Fruit fly (Drosophila melanogaster) whole organism, embryonic: ENCODE results near the gene Hap40.
A peak's percentile ranks its signal among the peaks of the same experiment; 100 is the strongest.

ENCODE experiments used
- Abd-B ChIP-seq: fragments of 200-800 bp; sonication (Bioruptor generic); optimal IDR thresholded peaks from 2 replicates; lab custom pipeline; 2018; ENCODE audit warnings: missing biosample characterization, mild to moderate bottlenecking, missing genetic modification characterization, moderate library complexity
- Atf-2 ChIP-seq: fragments of 200-800 bp; sonication (Bioruptor generic); optimal IDR thresholded peaks from 2 replicates; lab custom pipeline; 2016; ENCODE audit warnings: missing biosample characterization, missing genetic modification characterization
- BEAF-32 ChIP-seq: fragments of 200-800 bp; sonication (Bioruptor generic); optimal IDR thresholded peaks from 3 replicates; lab custom pipeline; 2017; ENCODE audit warnings: missing biosample characterization, missing genetic modification characterization, mild to moderate bottlenecking, moderate library complexity, missing genetic modification reagents
- BtbVII ChIP-seq: fragments of 200-800 bp; sonication (Bioruptor generic); optimal IDR thresholded peaks from 3 replicates; lab custom pipeline; 2017; ENCODE audit warnings: missing biosample characterization, mild to moderate bottlenecking, missing genetic modification characterization
- C15 ChIP-seq: fragments of 200-800 bp; sonication (Bioruptor generic); IDR thresholded peaks from 3 replicates; pipeline ENCODE4 v1.3.6; 2022; ENCODE audit warnings: missing biosample characterization, missing genetic modification characterization
- CG13775 ChIP-seq: fragments of 200-800 bp; sonication (Bioruptor generic); optimal IDR thresholded peaks from 3 replicates; lab custom pipeline; 2017; ENCODE audit warnings: missing biosample characterization, mild to moderate bottlenecking, missing genetic modification characterization
- CG14050 ChIP-seq: fragments of 200-800 bp; sonication (Bioruptor generic); IDR thresholded peaks from 3 replicates; pipeline ENCODE4 v1.3.6; 2022; ENCODE audit warnings: missing biosample characterization, missing genetic modification characterization
- CG15073 ChIP-seq: fragments of 200-800 bp; sonication (Bioruptor generic); optimal IDR thresholded peaks from 2 replicates; lab custom pipeline; 2016; ENCODE audit warnings: missing biosample characterization, missing genetic modification characterization
- CG15601 ChIP-seq: fragments of 200-800 bp; sonication (Bioruptor generic); optimal IDR thresholded peaks from 3 replicates; lab custom pipeline; 2019; ENCODE audit warnings: missing biosample characterization, mild to moderate bottlenecking, missing genetic modification characterization, moderate library complexity
- CG17361 ChIP-seq: fragments of 200-800 bp; sonication (Bioruptor generic); IDR thresholded peaks from 3 replicates; pipeline ENCODE4 v1.3.6; 2022; ENCODE audit warnings: missing biosample characterization, missing genetic modification characterization
- CG18011 ChIP-seq: fragments of 200-800 bp; sonication (Bioruptor generic); optimal IDR thresholded peaks from 2 replicates; lab custom pipeline; 2017; ENCODE audit warnings: missing biosample characterization, missing genetic modification characterization, mild to moderate bottlenecking, moderate library complexity, missing genotype
- CG2116 ChIP-seq: fragments of 200-800 bp; sonication (Bioruptor generic); optimal IDR thresholded peaks from 3 replicates; lab custom pipeline; 2018; ENCODE audit warnings: missing biosample characterization, mild to moderate bottlenecking, missing genetic modification characterization
- CG2120 ChIP-seq: fragments of 200-800 bp; sonication (Bioruptor generic); optimal IDR thresholded peaks from 3 replicates; lab custom pipeline; 2016; ENCODE audit warnings: missing biosample characterization, missing genetic modification characterization
- CG30020 ChIP-seq: fragments of 200-800 bp; optimal IDR thresholded peaks from 2 replicates; lab custom pipeline; 2019; ENCODE audit warnings: missing biosample characterization, mild to moderate bottlenecking, missing genetic modification characterization, moderate library complexity
- CG3065 ChIP-seq: fragments of 200-800 bp; sonication (Bioruptor generic); optimal IDR thresholded peaks from 2 replicates; lab custom pipeline; 2016; ENCODE audit warnings: missing biosample characterization, missing genetic modification characterization
- CG31224 ChIP-seq: fragments of 200-800 bp; sonication (Bioruptor generic); IDR thresholded peaks from 2 replicates; pipeline ENCODE4 v1.3.6; 2022; ENCODE audit warnings: missing biosample characterization, missing genetic modification characterization
- CG31388 ChIP-seq: fragments of 200-800 bp; sonication (Bioruptor generic); optimal IDR thresholded peaks from 2 replicates; lab custom pipeline; 2016; ENCODE audit warnings: missing biosample characterization, missing genetic modification characterization
- CG31441 ChIP-seq: fragments of 200-800 bp; sonication (Bioruptor generic); IDR thresholded peaks from 2 replicates; pipeline ENCODE4 v1.3.6; 2022; ENCODE audit warnings: missing biosample characterization, missing genetic modification characterization
- CG3281 ChIP-seq: fragments of 200-800 bp; sonication (Bioruptor generic); optimal IDR thresholded peaks from 3 replicates; lab custom pipeline; 2017; ENCODE audit warnings: missing biosample characterization, mild to moderate bottlenecking, missing genetic modification characterization
- CG3995 ChIP-seq: fragments of 200-800 bp; sonication (Bioruptor generic); optimal IDR thresholded peaks from 3 replicates; lab custom pipeline; 2016; ENCODE audit warnings: missing biosample characterization, missing genetic modification characterization
- CG42726 ChIP-seq: fragments of 200-800 bp; sonication (Bioruptor generic); IDR thresholded peaks from 2 replicates; pipeline ENCODE4 v1.3.6; 2022; ENCODE audit warnings: missing biosample characterization, missing genetic modification characterization; ENCODE audit not compliant: partially characterized antibody
- CG4404 ChIP-seq: fragments of 200-800 bp; sonication (Bioruptor generic); IDR thresholded peaks from 2 replicates; pipeline ENCODE4 v1.3.6; 2022; ENCODE audit warnings: missing biosample characterization, missing genetic modification characterization
- CG6791 ChIP-seq: fragments of 200-800 bp; sonication (Bioruptor generic); IDR thresholded peaks from 3 replicates; pipeline ENCODE4 v1.3.6; 2022; ENCODE audit warnings: missing biosample characterization, missing genetic modification characterization; ENCODE audit not compliant: partially characterized antibody
- CG7987 ChIP-seq: fragments of 200-800 bp; sonication (Bioruptor generic); optimal IDR thresholded peaks from 2 replicates; lab custom pipeline; 2018; ENCODE audit warnings: missing biosample characterization, mild to moderate bottlenecking, missing genetic modification characterization, moderate library complexity
- CG9609 ChIP-seq: fragments of 200-800 bp; sonication (Bioruptor generic); optimal IDR thresholded peaks from 3 replicates; lab custom pipeline; 2016; ENCODE audit warnings: missing biosample characterization, missing genetic modification characterization
- CG9797 ChIP-seq: fragments of 200-800 bp; sonication (Bioruptor generic); optimal IDR thresholded peaks from 3 replicates; lab custom pipeline; 2018; ENCODE audit warnings: missing biosample characterization, mild to moderate bottlenecking, missing genetic modification characterization
- Dfd ChIP-seq, 2 experiments: fragments of >200 bp; optimal IDR thresholded peaks; 2 replicates each; lab custom pipeline; 2017; ENCODE audit warnings: missing biosample characterization in 2 of 2, missing genetic modification characterization in 2 of 2
- Dll ChIP-seq: fragments of 200-800 bp; sonication (Bioruptor generic); IDR thresholded peaks from 4 replicates; pipeline ENCODE4 v1.3.6; 2022; ENCODE audit warnings: missing biosample characterization, missing genetic modification characterization; ENCODE audit not compliant: partially characterized antibody
- Dref ChIP-seq: fragments of 200-800 bp; sonication (Bioruptor generic); IDR thresholded peaks from 2 replicates; pipeline ENCODE4 v1.3.6; 2022; ENCODE audit warnings: missing biosample characterization, missing genetic modification characterization
- E2f2 ChIP-seq: fragments of 200-800 bp; sonication (Bioruptor generic); IDR thresholded peaks from 2 replicates; pipeline ENCODE4 v1.3.6; 2022; ENCODE audit warnings: missing biosample characterization, missing genetic modification characterization
- Hr3 ChIP-seq: fragments of 200-800 bp; sonication (Bioruptor generic); optimal IDR thresholded peaks from 3 replicates; lab custom pipeline; 2016; ENCODE audit warnings: missing biosample characterization, missing genetic modification characterization
- Mad ChIP-seq: fragments of 200-800 bp; sonication (Bioruptor generic); optimal IDR thresholded peaks from 2 replicates; lab custom pipeline; 2016; ENCODE audit warnings: missing biosample characterization, missing genetic modification characterization
- Max ChIP-seq: fragments of 200-800 bp; sonication (Bioruptor generic); optimal IDR thresholded peaks from 2 replicates; lab custom pipeline; 2016; ENCODE audit warnings: missing biosample characterization, mild to moderate bottlenecking, missing genetic modification characterization
- Opbp ChIP-seq: fragments of 200-800 bp; sonication (Bioruptor generic); IDR thresholded peaks from 3 replicates; pipeline ENCODE4 v1.3.6; 2022; ENCODE audit warnings: missing biosample characterization, missing genetic modification characterization; ENCODE audit not compliant: partially characterized antibody
- Pdp1 ChIP-seq, 2 experiments: fragments of 200-800 bp; sonication (Bioruptor generic); optimal IDR thresholded peaks; 3 replicates each; lab custom pipeline; 2016; ENCODE audit warnings: missing biosample characterization in 2 of 2, missing genetic modification characterization in 2 of 2, mild to moderate bottlenecking in 1 of 2, moderate library complexity in 1 of 2
- Sin3A ChIP-seq: fragments of >200 bp; optimal IDR thresholded peaks from 2 replicates; lab custom pipeline; 2018
- YL-1 ChIP-seq: fragments of 200-800 bp; sonication (Bioruptor generic); optimal IDR thresholded peaks from 3 replicates; lab custom pipeline; 2017; ENCODE audit warnings: missing biosample characterization, mild to moderate bottlenecking, missing genetic modification characterization
- cas ChIP-seq: fragments of 200-800 bp; sonication (Bioruptor generic); IDR thresholded peaks from 2 replicates; pipeline ENCODE4 v1.3.6; 2022; ENCODE audit warnings: missing biosample characterization, missing genetic modification characterization
- cwo ChIP-seq: fragments of 200-800 bp; sonication (Bioruptor generic); optimal IDR thresholded peaks from 3 replicates; lab custom pipeline; 2017; ENCODE audit warnings: missing biosample characterization, missing genetic modification characterization, mild to moderate bottlenecking, moderate library complexity, missing genetic modification reagents
- grau ChIP-seq: fragments of 200-800 bp; optimal IDR thresholded peaks from 3 replicates; lab custom pipeline; 2019; ENCODE audit warnings: missing biosample characterization, mild to moderate bottlenecking, missing genetic modification characterization, moderate library complexity
- gsb-n ChIP-seq: fragments of 200-800 bp; sonication (Bioruptor generic); optimal IDR thresholded peaks from 3 replicates; lab custom pipeline; 2018; ENCODE audit warnings: missing biosample characterization, mild to moderate bottlenecking, missing genetic modification characterization
- ham ChIP-seq: fragments of 200-800 bp; sonication (Bioruptor generic); IDR thresholded peaks from 2 replicates; pipeline ENCODE4 v1.3.6; 2022; ENCODE audit warnings: missing biosample characterization, missing genetic modification characterization
- hkb ChIP-seq, 2 experiments: fragments of 200-800 bp in 1 of 2; fragments of >200 bp in 1 of 2; sonication (Bioruptor generic) in 1 of 2; IDR thresholded peaks in 1 of 2; optimal IDR thresholded peaks in 1 of 2; 2 replicates each; pipeline versions ENCODE4 v1.3.6 to Lab custom; 2017 to 2022; ENCODE audit warnings: missing biosample characterization in 1 of 2, missing genetic modification characterization in 1 of 2
- mam ChIP-seq: fragments of 200-800 bp; sonication (Bioruptor generic); optimal IDR thresholded peaks from 3 replicates; lab custom pipeline; 2016; ENCODE audit warnings: missing biosample characterization, missing genetic modification characterization
- nerfin-2 ChIP-seq: fragments of 200-800 bp; sonication (Bioruptor generic); IDR thresholded peaks from 2 replicates; pipeline ENCODE4 v1.3.6; 2022; ENCODE audit warnings: missing biosample characterization, missing genetic modification characterization; ENCODE audit not compliant: partially characterized antibody
- row ChIP-seq: fragments of 200-800 bp; sonication (Bioruptor generic); IDR thresholded peaks from 3 replicates; pipeline ENCODE4 v1.3.6; 2022; ENCODE audit warnings: missing biosample characterization, missing genetic modification characterization
- shn ChIP-seq: fragments of 200-800 bp; sonication (Bioruptor generic); optimal IDR thresholded peaks from 3 replicates; lab custom pipeline; 2016; ENCODE audit warnings: missing biosample characterization, missing genetic modification characterization
- ssp ChIP-seq: fragments of 200-800 bp; sonication (Bioruptor generic); IDR thresholded peaks from 2 replicates; pipeline ENCODE4 v1.3.6; 2022; ENCODE audit warnings: missing biosample characterization, missing genetic modification characterization
- tgo ChIP-seq: fragments of 200-800 bp; sonication (Bioruptor generic); IDR thresholded peaks from 3 replicates; pipeline ENCODE4 v1.3.6; 2022; ENCODE audit warnings: missing biosample characterization, missing genetic modification characterization
- wor ChIP-seq: fragments of 200-800 bp; sonication (Bioruptor generic); IDR thresholded peaks from 2 replicates; pipeline ENCODE4 v1.3.6; 2022; ENCODE audit warnings: missing biosample characterization, missing genetic modification characterization
- z ChIP-seq: fragments of 200-800 bp; sonication (Bioruptor generic); IDR thresholded peaks from 3 replicates; pipeline ENCODE4 v1.3.6; 2022; ENCODE audit warnings: missing biosample characterization, missing genetic modification characterization
- zen ChIP-seq: fragments of 200-800 bp; sonication (Bioruptor generic); optimal IDR thresholded peaks from 3 replicates; lab custom pipeline; 2018; ENCODE audit warnings: missing biosample characterization, mild to moderate bottlenecking, missing genetic modification characterization, moderate library complexity

Gene Hap40

DNA sequence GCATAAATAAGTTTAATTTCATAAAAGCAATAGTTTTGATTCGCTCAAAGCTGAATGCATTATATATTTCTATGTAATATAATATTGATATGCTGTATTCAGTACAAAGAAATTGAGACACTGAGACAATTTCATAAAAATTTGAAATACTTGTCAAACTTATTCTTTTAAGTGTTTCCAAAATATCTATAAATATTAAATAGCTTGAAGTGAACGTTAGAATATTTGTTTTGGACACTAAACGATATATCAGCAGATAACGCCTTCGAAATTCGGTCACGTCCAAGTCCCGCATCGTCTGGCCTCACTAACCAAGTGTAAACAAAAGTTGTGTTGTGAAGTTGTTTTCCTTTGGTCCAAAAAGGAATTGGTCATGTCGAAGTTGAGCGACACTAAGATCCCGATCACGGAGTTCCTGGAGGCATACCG, 6.8 kb downstream of the Hap40 start (continued):
- TF ChIP-seq CG17361 (GFP tag; lab: Robert Waterston, UW), result peak; percentile 23; the same call in 1 of the 3 replicates
- TF ChIP-seq CG4404 (GFP tag; lab: Robert Waterston, UW), result no peak
- no peak for TF ChIP-seq CG31441
- no peak for TF ChIP-seq CG18011
- TF ChIP-seq shn (GFP tag; lab: Kevin White, UChicago), result no peak
- TF ChIP-seq E2f2 (GFP tag; lab: Robert Waterston, UW), result no peak
- TF ChIP-seq row (GFP tag; lab: Robert Waterston, UW), result peak; percentile 20; the same call in 1 of the 3 replicates
- TF ChIP-seq Atf-2 (GFP tag; lab: Kevin White, UChicago), result no peak
- no peak for TF ChIP-seq CG6791 (GFP tag; lab: Robert Waterston, UW)
- TF ChIP-seq Dref (GFP tag; lab: Robert Waterston, UW), result no peak
- TF ChIP-seq CG14050 (GFP tag; lab: Robert Waterston, UW), result no peak
- no peak for TF ChIP-seq Dll (GFP tag; lab: Robert Waterston, UW)
- no peak for TF ChIP-seq CG42726
- TF ChIP-seq Hr3 (GFP tag; lab: Kevin White, UChicago), result no peak
- TF ChIP-seq Sin3A (lab: Kevin White, UChicago), result peak; percentile 21
- peak; percentile 4 for TF ChIP-seq Max (GFP tag; lab: Kevin White, UChicago)
- TF ChIP-seq CG30020 (tag; lab: Kevin White, UChicago), result peak; percentile 20
- TF ChIP-seq Dfd (GFP tag; optimal IDR thresholded peaks at IDR 0.05; lab: Kevin White, UChicago), result no peak
- no peak for TF ChIP-seq cas (GFP tag; lab: Robert Waterston, UW)
- TF ChIP-seq CG15601, result peak; percentile 7
- TF ChIP-seq CG2116 (GFP tag; lab: Kevin White, UChicago), result peak; percentile 18
- no peak for TF ChIP-seq Mad (GFP tag; lab: Kevin White, UChicago)
- no peak for TF ChIP-seq tgo (GFP tag; lab: Robert Waterston, UW)
- no peak for TF ChIP-seq CG9609 (GFP tag; lab: Kevin White, UChicago)
- TF ChIP-seq C15 (GFP tag; lab: Robert Waterston, UW), result no peak
- no peak for TF ChIP-seq wor (GFP tag; lab: Robert Waterston, UW)
- no peak for TF ChIP-seq BtbVII (GFP tag; lab: Kevin White, UChicago)
- TF ChIP-seq cwo (GFP tag; lab: Kevin White, UChicago), result no peak
- TF ChIP-seq CG31224 (GFP tag; lab: Robert Waterston, UW), result no peak
- TF ChIP-seq BEAF-32 (GFP tag; lab: Kevin White, UChicago), result peak; percentile 72
- no peak for TF ChIP-seq CG13775 (GFP tag; lab: Kevin White, UChicago)
- no peak for TF ChIP-seq CG31388 (GFP tag; lab: Kevin White, UChicago)
- no peak for TF ChIP-seq ham (GFP tag; lab: Robert Waterston, UW)
- no peak for TF ChIP-seq CG3281 (GFP tag; lab: Kevin White, UChicago)
- TF ChIP-seq CG3065 (GFP tag; lab: Kevin White, UChicago), result no peak
- no peak for TF ChIP-seq YL-1 (GFP tag; lab: Kevin White, UChicago)
- TF ChIP-seq gsb-n, result no peak
- no peak for TF ChIP-seq Abd-B
- TF ChIP-seq CG9797 (GFP tag; lab: Kevin White, UChicago), result peak; percentile 42
- no peak for TF ChIP-seq Pdp1 (GFP tag; optimal IDR thresholded peaks at IDR 0.05; lab: Kevin White, UChicago)
- TF ChIP-seq CG15073 (GFP tag; lab: Kevin White, UChicago), result no peak

DNA sequence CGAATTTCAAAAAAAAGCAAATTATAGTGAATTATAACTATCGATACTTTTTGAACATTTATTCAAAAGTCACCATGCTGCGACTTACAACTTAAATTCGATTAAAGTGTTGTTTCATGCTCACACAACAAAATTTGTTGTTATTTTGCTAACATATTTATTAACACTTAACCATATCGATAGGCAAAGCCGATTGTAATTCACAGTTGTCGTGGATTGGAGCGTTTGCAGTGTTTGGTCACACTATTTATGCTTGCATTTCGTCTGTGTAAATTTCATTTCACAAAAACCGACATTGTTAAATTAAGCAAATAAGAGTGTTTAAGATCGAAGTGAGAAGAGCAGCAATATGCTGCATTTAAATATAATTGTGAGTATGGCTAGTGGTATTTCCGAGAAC, 8.5 kb downstream of the Hap40 start, which contains the start of gene HUWE1:
HUWE1 (plus strand) TSS at position 220 of the 400 bp plus-strand sequence.
- TF ChIP-seq CG7987, result peak; percentile 27
- TF ChIP-seq zen (tag; lab: Kevin White, UChicago), result peak; percentile 31
- TF ChIP-seq Opbp (GFP tag; lab: Robert Waterston, UW), result peak; percentile 81
- peak; percentile 63 for TF ChIP-seq CG2120 (GFP tag; lab: Kevin White, UChicago)
- no peak for TF ChIP-seq hkb (optimal IDR thresholded peaks at IDR 0.05; lab: Kevin White, UChicago)
- no peak for TF ChIP-seq hkb (GFP tag; IDR thresholded peaks at IDR 0.05; lab: Robert Waterston, UW)
- TF ChIP-seq grau (tag; lab: Kevin White, UChicago), result peak; percentile 19
- TF ChIP-seq CG3995 (GFP tag; lab: Kevin White, UChicago), result peak; percentile 98
- TF ChIP-seq mam (GFP tag; lab: Kevin White, UChicago), result peak; percentile 30
- TF ChIP-seq ssp (GFP tag; lab: Robert Waterston, UW), result 0 out of 2 replicates have a peak, but pooled peaks have one; percentile 18
- TF ChIP-seq nerfin-2 (GFP tag; lab: Robert Waterston, UW), result peak; percentile 57
- no peak for TF ChIP-seq z (GFP tag; lab: Robert Waterston, UW)
